Fruit fly (Drosophila melanogaster) whole organism, embryonic: ENCODE measurements around the gene CG34116.
A peak's percentile ranks its signal among the peaks of the same experiment; 100 is the strongest.

ENCODE experiments used
- CG14860 ChIP-seq: fragments of 200-800 bp; sonication (Bioruptor generic); IDR thresholded peaks from 3 replicates; pipeline ENCODE4 v1.3.6; 2022; ENCODE audit warnings: missing biosample characterization, missing genetic modification characterization; ENCODE audit not compliant: partially characterized antibody
- CG15269 ChIP-seq: fragments of 200-800 bp; sonication (Bioruptor generic); optimal IDR thresholded peaks from 2 replicates; lab custom pipeline; 2018; ENCODE audit warnings: missing biosample characterization, mild to moderate bottlenecking, missing genetic modification characterization, moderate library complexity
- CG16813 ChIP-seq: fragments of 200-800 bp; sonication (Bioruptor generic); IDR thresholded peaks from 3 replicates; pipeline ENCODE4 v1.3.6; 2022; ENCODE audit warnings: missing biosample characterization, missing genetic modification characterization; ENCODE audit not compliant: partially characterized antibody
- CG16863 ChIP-seq: fragments of 200-800 bp; sonication (Bioruptor generic); optimal IDR thresholded peaks from 3 replicates; lab custom pipeline; 2016; ENCODE audit warnings: missing biosample characterization, missing genetic modification characterization
- CG17186 ChIP-seq: fragments of 200-800 bp; sonication (Bioruptor generic); optimal IDR thresholded peaks from 3 replicates; lab custom pipeline; 2017; ENCODE audit warnings: missing biosample characterization, missing genetic modification reagents, missing genetic modification characterization
- CG17328 ChIP-seq: fragments of 200-800 bp; sonication (Bioruptor generic); IDR thresholded peaks from 2 replicates; pipeline ENCODE4 v1.3.6; 2022; ENCODE audit warnings: missing biosample characterization, missing genetic modification characterization
- CG17361 ChIP-seq: fragments of 200-800 bp; sonication (Bioruptor generic); IDR thresholded peaks from 3 replicates; pipeline ENCODE4 v1.3.6; 2022; ENCODE audit warnings: missing biosample characterization, missing genetic modification characterization
- CG2712 ChIP-seq: fragments of 200-800 bp; optimal IDR thresholded peaks from 3 replicates; lab custom pipeline; 2019; ENCODE audit warnings: missing biosample characterization, mild to moderate bottlenecking, missing genetic modification characterization, moderate library complexity
- CG30431 ChIP-seq: fragments of 200-800 bp; sonication (Bioruptor generic); optimal IDR thresholded peaks from 2 replicates; lab custom pipeline; 2017; ENCODE audit warnings: missing biosample characterization, missing genetic modification characterization
- CG31441 ChIP-seq: fragments of 200-800 bp; sonication (Bioruptor generic); IDR thresholded peaks from 2 replicates; pipeline ENCODE4 v1.3.6; 2022; ENCODE audit warnings: missing biosample characterization, missing genetic modification characterization
- CG33213 ChIP-seq: fragments of 200-800 bp; sonication (Bioruptor generic); optimal IDR thresholded peaks from 3 replicates; lab custom pipeline; 2016; ENCODE audit warnings: missing biosample characterization, missing genetic modification characterization
- CG33557 ChIP-seq: fragments of 200-800 bp; sonication (Bioruptor generic); optimal IDR thresholded peaks from 2 replicates; lab custom pipeline; 2019; ENCODE audit warnings: missing biosample characterization, mild to moderate bottlenecking, missing genetic modification characterization, moderate library complexity
- CG3407 ChIP-seq: fragments of 200-800 bp; sonication (Bioruptor generic); optimal IDR thresholded peaks from 2 replicates; lab custom pipeline; 2018; ENCODE audit warnings: missing biosample characterization, mild to moderate bottlenecking, missing genetic modification characterization
- CG4707 ChIP-seq: fragments of 200-800 bp; sonication (Bioruptor generic); optimal IDR thresholded peaks from 2 replicates; lab custom pipeline; 2018; ENCODE audit warnings: missing biosample characterization, mild to moderate bottlenecking, missing genetic modification characterization, moderate library complexity
- CG4820 ChIP-seq: fragments of 200-800 bp; sonication (Bioruptor generic); optimal IDR thresholded peaks from 3 replicates; lab custom pipeline; 2016; ENCODE audit warnings: missing biosample characterization, missing genetic modification characterization
- CG6254 ChIP-seq: fragments of 200-800 bp; sonication (Bioruptor generic); optimal IDR thresholded peaks from 3 replicates; lab custom pipeline; 2017; ENCODE audit warnings: mild to moderate bottlenecking, missing biosample characterization, missing genetic modification reagents, missing genetic modification characterization
- CG6813 ChIP-seq: fragments of 200-800 bp; sonication (Bioruptor generic); optimal IDR thresholded peaks from 2 replicates; lab custom pipeline; 2017; ENCODE audit warnings: missing biosample characterization, missing genetic modification characterization, mild to moderate bottlenecking, moderate library complexity, missing genetic modification reagents
- CG7963 ChIP-seq: fragments of 200-800 bp; sonication (Bioruptor generic); IDR thresholded peaks from 3 replicates; pipeline ENCODE4 v1.3.6; 2022; ENCODE audit warnings: missing biosample characterization, missing genetic modification characterization; ENCODE audit not compliant: partially characterized antibody
- CG9609 ChIP-seq: fragments of 200-800 bp; sonication (Bioruptor generic); optimal IDR thresholded peaks from 3 replicates; lab custom pipeline; 2016; ENCODE audit warnings: missing biosample characterization, missing genetic modification characterization
- Dp ChIP-seq: fragments of 200-800 bp; sonication (Bioruptor generic); optimal IDR thresholded peaks from 2 replicates; lab custom pipeline; 2018; ENCODE audit warnings: missing biosample characterization, mild to moderate bottlenecking, missing genetic modification characterization, moderate library complexity
- E2f2 ChIP-seq: fragments of 200-800 bp; sonication (Bioruptor generic); IDR thresholded peaks from 2 replicates; pipeline ENCODE4 v1.3.6; 2022; ENCODE audit warnings: missing biosample characterization, missing genetic modification characterization
- Gsc ChIP-seq: fragments of 200-800 bp; sonication (Bioruptor generic); IDR thresholded peaks from 2 replicates; pipeline ENCODE4 v1.3.6; 2022; ENCODE audit warnings: missing biosample characterization, missing genetic modification characterization
- HLH54F ChIP-seq: fragments of 200-800 bp; sonication (Bioruptor generic); optimal IDR thresholded peaks from 3 replicates; lab custom pipeline; 2016; ENCODE audit warnings: missing biosample characterization, missing genetic modification characterization
- Hand ChIP-seq: fragments of 200-800 bp; sonication (Bioruptor generic); optimal IDR thresholded peaks from 2 replicates; lab custom pipeline; 2017; ENCODE audit warnings: mild to moderate bottlenecking, missing biosample characterization, missing genetic modification reagents, missing genetic modification characterization
- Hr39 ChIP-seq: fragments of >200 bp; optimal IDR thresholded peaks from 2 replicates; lab custom pipeline; 2017
- MBD-R2 ChIP-seq: fragments of 200-800 bp; sonication (Bioruptor generic); IDR thresholded peaks from 2 replicates; pipeline ENCODE4 v1.3.6; 2022; ENCODE audit warnings: missing biosample characterization, missing genetic modification characterization
- Neu2 ChIP-seq: fragments of 200-800 bp; sonication (Bioruptor generic); optimal IDR thresholded peaks from 3 replicates; lab custom pipeline; 2016; ENCODE audit warnings: missing biosample characterization, missing genetic modification characterization, borderline replicate concordance
- PHDP ChIP-seq: fragments of 200-800 bp; sonication (Bioruptor generic); optimal IDR thresholded peaks from 3 replicates; lab custom pipeline; 2018; ENCODE audit warnings: missing biosample characterization, mild to moderate bottlenecking, missing genetic modification characterization, moderate library complexity
- Side ChIP-seq: fragments of 200-800 bp; sonication (Bioruptor generic); optimal IDR thresholded peaks from 2 replicates; lab custom pipeline; 2016; ENCODE audit warnings: missing biosample characterization, missing genetic modification characterization
- TFAM ChIP-seq: fragments of 200-800 bp; sonication (Bioruptor generic); optimal IDR thresholded peaks from 2 replicates; lab custom pipeline; 2017; ENCODE audit warnings: missing biosample characterization, missing genetic modification characterization, inconsistent platforms
- Trl ChIP-seq, 3 experiments: fragments of >200 bp in 2 of 3; fragments of 200-800 bp in 1 of 3; sonication (Bioruptor generic) in 1 of 3; optimal IDR thresholded peaks; 2 replicates in 1 of 3; 3 replicates in 2 of 3; lab custom pipeline; 2016 to 2017; ENCODE audit warnings: missing biosample characterization in 1 of 3, missing genetic modification characterization in 1 of 3
- ab ChIP-seq: fragments of 200-800 bp; sonication (Bioruptor generic); optimal IDR thresholded peaks from 2 replicates; lab custom pipeline; 2016; ENCODE audit warnings: missing biosample characterization, missing genetic modification characterization
- ato ChIP-seq: fragments of 200-800 bp; sonication (Bioruptor generic); IDR thresholded peaks from 2 replicates; pipeline ENCODE4 v1.3.6; 2022; ENCODE audit warnings: missing biosample characterization, missing genetic modification characterization; ENCODE audit not compliant: partially characterized antibody
- bbx ChIP-seq: fragments of 200-800 bp; sonication (Bioruptor generic); IDR thresholded peaks from 2 replicates; pipeline ENCODE4 v1.3.6; 2022; ENCODE audit warnings: missing biosample characterization, missing genetic modification characterization; ENCODE audit not compliant: partially characterized antibody
- bowl ChIP-seq: fragments of 200-800 bp; sonication (Bioruptor generic); IDR thresholded peaks from 2 replicates; pipeline ENCODE4 v1.3.6; 2022; ENCODE audit warnings: missing biosample characterization, missing genetic modification characterization
- chif ChIP-seq, 2 experiments: fragments of 200-800 bp; sonication (Bioruptor generic); optimal IDR thresholded peaks; 3 replicates each; lab custom pipeline; 2016; ENCODE audit warnings: missing biosample characterization in 2 of 2, missing genetic modification characterization in 2 of 2
- chinmo ChIP-seq: fragments of 200-800 bp; sonication (Bioruptor generic); IDR thresholded peaks from 4 replicates; pipeline ENCODE4 v1.3.6; 2022; ENCODE audit warnings: missing biosample characterization, missing genetic modification characterization; ENCODE audit not compliant: partially characterized antibody
- exex ChIP-seq: fragments of 200-800 bp; sonication (Bioruptor generic); optimal IDR thresholded peaks from 4 replicates; lab custom pipeline; 2018; ENCODE audit warnings: missing biosample characterization, mild to moderate bottlenecking, missing genetic modification characterization, moderate library complexity
- gro ChIP-seq: fragments of 200-800 bp; sonication (Bioruptor generic); optimal IDR thresholded peaks from 2 replicates; lab custom pipeline; 2016; ENCODE audit warnings: missing biosample characterization, missing genetic modification characterization
- nmo ChIP-seq: fragments of 200-800 bp; sonication (Bioruptor generic); optimal IDR thresholded peaks from 2 replicates; lab custom pipeline; 2018; ENCODE audit warnings: missing biosample characterization, mild to moderate bottlenecking, missing genetic modification characterization, moderate library complexity
- p53 ChIP-seq: fragments of 200-800 bp; sonication (Bioruptor generic); optimal IDR thresholded peaks from 2 replicates; lab custom pipeline; 2016; ENCODE audit warnings: missing biosample characterization, missing genetic modification characterization
- prd ChIP-seq, 3 experiments: fragments of >200 bp in 2 of 3; fragments of 200-800 bp in 1 of 3; sonication (Bioruptor generic) in 1 of 3; optimal IDR thresholded peaks in 2 of 3; IDR thresholded peaks in 1 of 3; 2 replicates in 2 of 3; 3 replicates in 1 of 3; pipeline versions ENCODE4 v1.3.6 to Lab custom; 2017 to 2022; ENCODE audit warnings: missing biosample characterization in 1 of 3, missing genetic modification characterization in 1 of 3
- psq ChIP-seq: fragments of 200-800 bp; sonication (Bioruptor generic); optimal IDR thresholded peaks from 2 replicates; lab custom pipeline; 2017; ENCODE audit warnings: missing biosample characterization, missing genetic modification characterization
- salm ChIP-seq: fragments of 200-800 bp; sonication (Bioruptor generic); optimal IDR thresholded peaks from 2 replicates; lab custom pipeline; 2018; ENCODE audit warnings: missing biosample characterization, mild to moderate bottlenecking, missing genetic modification characterization
- sna ChIP-seq: fragments of 200-800 bp; sonication (Bioruptor generic); IDR thresholded peaks from 2 replicates; pipeline ENCODE4 v1.3.6; 2022; ENCODE audit warnings: missing biosample characterization, missing genetic modification characterization; ENCODE audit not compliant: partially characterized antibody
- stc ChIP-seq: fragments of 200-800 bp; sonication (Bioruptor generic); IDR thresholded peaks from 2 replicates; pipeline ENCODE4 v1.3.6; 2022; ENCODE audit warnings: missing biosample characterization, missing genetic modification characterization
- toy ChIP-seq: fragments of 200-800 bp; sonication (Bioruptor generic); IDR thresholded peaks from 2 replicates; pipeline ENCODE4 v1.3.6; 2022; ENCODE audit warnings: missing biosample characterization, missing genetic modification characterization
- unc-4 ChIP-seq: fragments of 200-800 bp; sonication (Bioruptor generic); IDR thresholded peaks from 2 replicates; pipeline ENCODE4 v1.3.6; 2022; ENCODE audit warnings: missing biosample characterization, missing genetic modification characterization; ENCODE audit not compliant: partially characterized antibody
- wek ChIP-seq: fragments of 200-800 bp; sonication (Bioruptor generic); optimal IDR thresholded peaks from 3 replicates; lab custom pipeline; 2018; ENCODE audit warnings: missing biosample characterization, mild to moderate bottlenecking, missing genetic modification characterization, moderate library complexity
- wor ChIP-seq: fragments of 200-800 bp; sonication (Bioruptor generic); IDR thresholded peaks from 2 replicates; pipeline ENCODE4 v1.3.6; 2022; ENCODE audit warnings: missing biosample characterization, missing genetic modification characterization

Gene CG34116

DNA sequence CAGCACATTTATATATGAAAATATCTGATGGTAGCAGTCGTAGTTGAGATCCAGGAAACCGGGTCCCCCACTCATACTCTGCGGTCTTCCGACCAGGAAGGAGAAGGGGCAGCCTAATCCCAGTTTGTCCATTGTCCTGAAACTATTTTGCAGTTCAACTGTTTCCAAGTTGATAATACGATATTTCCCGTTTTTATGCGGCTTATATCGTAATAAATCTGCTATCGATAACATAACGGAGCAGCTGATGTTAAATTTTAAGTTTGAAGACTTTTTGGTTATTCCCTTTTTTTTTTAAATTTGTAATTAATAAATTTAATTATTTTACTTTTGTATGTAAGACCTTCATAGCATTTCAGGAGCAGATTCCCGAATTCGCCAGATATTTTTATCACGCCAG is 4.7 kb downstream of the CG34116 start, which contains the start of gene CG14102 (continued):
- no peak for TF ChIP-seq CG17186 (GFP tag; lab: Kevin White, UChicago)
- no peak for TF ChIP-seq ato (GFP tag; lab: Robert Waterston, UW)
- TF ChIP-seq CG31441 (GFP tag; lab: Robert Waterston, UW), result no peak
- peak; percentile 67 for TF ChIP-seq unc-4 (GFP tag; lab: Robert Waterston, UW)
- TF ChIP-seq Hand, result no peak
- TF ChIP-seq CG33557 (GFP tag; lab: Kevin White, UChicago), result no peak
- no peak for TF ChIP-seq chinmo (GFP tag; lab: Robert Waterston, UW)
- TF ChIP-seq Gsc (GFP tag; lab: Robert Waterston, UW), result no peak
- no peak for TF ChIP-seq wor (GFP tag; lab: Robert Waterston, UW)
- no peak for TF ChIP-seq CG6254 (GFP tag; lab: Kevin White, UChicago)
- TF ChIP-seq chif (GFP tag; optimal IDR thresholded peaks at IDR 0.05; lab: Kevin White, UChicago), result no peak
- peak; percentile 27; the same call in 1 of the 2 replicates for TF ChIP-seq bbx (GFP tag; lab: Robert Waterston, UW)
- peak; percentile 17 for TF ChIP-seq Dp (GFP tag; lab: Kevin White, UChicago)
- no peak for TF ChIP-seq CG6813
- no peak for TF ChIP-seq bowl (GFP tag; lab: Robert Waterston, UW)
- TF ChIP-seq sna (GFP tag; lab: Robert Waterston, UW), result peak; percentile 63; the same call in 1 of the 2 replicates
- no peak for TF ChIP-seq p53
- no peak for TF ChIP-seq CG15269 (tag; lab: Kevin White, UChicago)
- no peak for TF ChIP-seq CG3407
- TF ChIP-seq exex (tag; lab: Kevin White, UChicago), result no peak
- TF ChIP-seq CG17328, result no peak
- no peak for TF ChIP-seq CG16863
- no peak for TF ChIP-seq prd (optimal IDR thresholded peaks at IDR 0.05; lab: Kevin White, UChicago)
- no peak for TF ChIP-seq prd (GFP tag; IDR thresholded peaks at IDR 0.05; lab: Robert Waterston, UW)
- TF ChIP-seq stc (GFP tag; lab: Robert Waterston, UW), result no peak
- no peak for TF ChIP-seq TFAM (GFP tag; lab: Kevin White, UChicago)
- TF ChIP-seq Trl (optimal IDR thresholded peaks at IDR 0.05; lab: Kevin White, UChicago), result no peak
- TF ChIP-seq Trl (GFP tag; optimal IDR thresholded peaks at IDR 0.05; lab: Kevin White, UChicago), result no peak
- TF ChIP-seq CG30431 (GFP tag; lab: Kevin White, UChicago), result no peak
- TF ChIP-seq CG17361 (GFP tag; lab: Robert Waterston, UW), result no peak
- TF ChIP-seq CG33213 (GFP tag; lab: Kevin White, UChicago), result no peak
- no peak for TF ChIP-seq CG4820
- TF ChIP-seq MBD-R2 (GFP tag; lab: Robert Waterston, UW), result peak; percentile 66
- no peak for TF ChIP-seq Neu2 (GFP tag; lab: Kevin White, UChicago)
- peak; percentile 13; the same call in 1 of the 2 replicates for TF ChIP-seq E2f2 (GFP tag; lab: Robert Waterston, UW)
- no peak for TF ChIP-seq Side (GFP tag; lab: Kevin White, UChicago)
- no peak for TF ChIP-seq HLH54F (GFP tag; lab: Kevin White, UChicago)
- no peak for TF ChIP-seq wek (GFP tag; lab: Kevin White, UChicago)
- no peak for TF ChIP-seq CG2712 (tag; lab: Kevin White, UChicago)
- TF ChIP-seq CG4707, result no peak
- no peak for TF ChIP-seq ab
- TF ChIP-seq psq, result no peak
- TF ChIP-seq salm (tag; lab: Kevin White, UChicago), result no peak
- TF ChIP-seq CG9609 (GFP tag; lab: Kevin White, UChicago), result no peak
- no peak for TF ChIP-seq toy
- TF ChIP-seq nmo (GFP tag; lab: Kevin White, UChicago), result no peak
- no peak for TF ChIP-seq PHDP
- 0 out of 3 replicates have a peak, but pooled peaks have one; percentile 21 for TF ChIP-seq CG7963 (GFP tag; lab: Robert Waterston, UW)
- peak; percentile 54; the same call in 2 of the 3 replicates for TF ChIP-seq CG16813
- TF ChIP-seq gro, result no peak
- TF ChIP-seq Hr39 (lab: Kevin White, UChicago), result no peak
- TF ChIP-seq CG14860 (GFP tag; lab: Robert Waterston, UW), result no peak
